Fruit fly (Drosophila melanogaster) whole organism, embryonic: ENCODE results near the gene CG9986.

Experiments
- Atf3 ChIP-seq: fragments of 200-800 bp; sonication (Bioruptor generic); optimal IDR thresholded peaks from 3 replicates; lab custom pipeline; 2016; ENCODE audit warnings: missing biosample characterization, missing genetic modification characterization
- Blimp-1 ChIP-seq: fragments of 200-800 bp; sonication (Bioruptor generic); optimal IDR thresholded peaks from 3 replicates; lab custom pipeline; 2018; ENCODE audit warnings: missing biosample characterization, missing genetic modification characterization, mild to moderate bottlenecking, moderate library complexity, missing genetic modification reagents
- CG14710 ChIP-seq: fragments of 200-800 bp; sonication (Bioruptor generic); optimal IDR thresholded peaks from 3 replicates; lab custom pipeline; 2019; ENCODE audit warnings: missing biosample characterization, mild to moderate bottlenecking, missing genetic modification characterization, moderate library complexity
- CG17612 ChIP-seq: fragments of 200-800 bp; sonication (Bioruptor generic); IDR thresholded peaks from 2 replicates; pipeline ENCODE4 v1.3.6; 2022; ENCODE audit warnings: missing biosample characterization, missing genetic modification characterization
- CG17802 ChIP-seq: fragments of 200-800 bp; sonication (Bioruptor generic); optimal IDR thresholded peaks from 2 replicates; lab custom pipeline; 2018; ENCODE audit warnings: missing biosample characterization, mild to moderate bottlenecking, missing genetic modification characterization, moderate library complexity
- CG31365 ChIP-seq: fragments of 200-800 bp; sonication (Bioruptor generic); optimal IDR thresholded peaks from 2 replicates; lab custom pipeline; 2018; ENCODE audit warnings: missing biosample characterization, mild to moderate bottlenecking, missing genetic modification characterization
- CG32767 ChIP-seq: fragments of 200-800 bp; sonication (Bioruptor generic); IDR thresholded peaks from 2 replicates; pipeline ENCODE4 v1.3.6; 2022; ENCODE audit warnings: missing biosample characterization, missing genetic modification characterization
- CG3281 ChIP-seq: fragments of 200-800 bp; sonication (Bioruptor generic); optimal IDR thresholded peaks from 3 replicates; lab custom pipeline; 2017; ENCODE audit warnings: missing biosample characterization, mild to moderate bottlenecking, missing genetic modification characterization
- CG34422 ChIP-seq: fragments of 200-800 bp; sonication (Bioruptor generic); IDR thresholded peaks from 3 replicates; pipeline ENCODE4 v1.3.6; 2022; ENCODE audit warnings: missing biosample characterization, missing genetic modification characterization
- CG3995 ChIP-seq: fragments of 200-800 bp; sonication (Bioruptor generic); optimal IDR thresholded peaks from 3 replicates; lab custom pipeline; 2016; ENCODE audit warnings: missing biosample characterization, missing genetic modification characterization
- CG4328 ChIP-seq: fragments of 200-800 bp; sonication (Bioruptor generic); optimal IDR thresholded peaks from 3 replicates; lab custom pipeline; 2017; ENCODE audit warnings: missing biosample characterization, missing genetic modification reagents, missing genetic modification characterization
- CG6175 ChIP-seq: fragments of 200-800 bp; sonication (Bioruptor generic); IDR thresholded peaks from 3 replicates; pipeline ENCODE4 v1.3.6; 2022; ENCODE audit warnings: missing biosample characterization, missing genetic modification characterization
- CG7372 ChIP-seq: fragments of 200-800 bp; sonication (Bioruptor generic); IDR thresholded peaks from 2 replicates; pipeline ENCODE4 v1.3.6; 2022; ENCODE audit warnings: missing biosample characterization, missing genetic modification characterization
- CG8478 ChIP-seq: fragments of >200 bp; optimal IDR thresholded peaks from 2 replicates; lab custom pipeline; 2018
- CG9932 ChIP-seq: fragments of 200-800 bp; sonication (Bioruptor generic); IDR thresholded peaks from 2 replicates; pipeline ENCODE4 v1.3.6; 2022; ENCODE audit warnings: missing biosample characterization, missing genetic modification characterization
- CHES-1-like ChIP-seq: fragments of 200-800 bp; sonication (Bioruptor generic); optimal IDR thresholded peaks from 2 replicates; lab custom pipeline; 2016; ENCODE audit warnings: missing biosample characterization, missing genetic modification characterization
- CTCF ChIP-seq: fragments of 200-800 bp; sonication (Bioruptor generic); optimal IDR thresholded peaks from 2 replicates; lab custom pipeline; 2017; ENCODE audit warnings: missing biosample characterization, mild to moderate bottlenecking, missing genetic modification characterization, moderate library complexity
- Camta ChIP-seq: fragments of 200-800 bp; sonication (Bioruptor generic); optimal IDR thresholded peaks from 2 replicates; lab custom pipeline; 2016; ENCODE audit warnings: missing biosample characterization, missing genetic modification characterization
- Deaf1 ChIP-seq: fragments of 200-800 bp; optimal IDR thresholded peaks from 3 replicates; lab custom pipeline; 2019; ENCODE audit warnings: missing biosample characterization, mild to moderate bottlenecking, missing genetic modification characterization, moderate library complexity
- Dip3 ChIP-seq: fragments of 200-800 bp; sonication (Bioruptor generic); optimal IDR thresholded peaks from 3 replicates; lab custom pipeline; 2016; ENCODE audit warnings: missing biosample characterization, missing genetic modification characterization
- Dp ChIP-seq: fragments of 200-800 bp; sonication (Bioruptor generic); optimal IDR thresholded peaks from 2 replicates; lab custom pipeline; 2018; ENCODE audit warnings: missing biosample characterization, mild to moderate bottlenecking, missing genetic modification characterization, moderate library complexity
- E2f1 ChIP-seq: fragments of 200-800 bp; sonication (Bioruptor generic); IDR thresholded peaks from 2 replicates; pipeline ENCODE4 v1.3.6; 2022; ENCODE audit warnings: missing biosample characterization, missing genetic modification characterization
- Ets65A ChIP-seq: fragments of 200-800 bp; sonication (Bioruptor generic); peaks from one replicate; lab custom pipeline; 2016; ENCODE audit warnings: missing biosample characterization, missing genetic modification characterization
- Gug ChIP-seq: fragments of 200-800 bp; sonication (Bioruptor generic); IDR thresholded peaks from 4 replicates; pipeline ENCODE4 v1.3.6; 2022; ENCODE audit warnings: missing biosample characterization, missing genetic modification characterization
- H15 ChIP-seq: fragments of 200-800 bp; sonication (Bioruptor generic); IDR thresholded peaks from 3 replicates; pipeline ENCODE4 v1.3.6; 2022; ENCODE audit warnings: missing biosample characterization, missing genetic modification characterization
- H2.0 ChIP-seq: fragments of 200-800 bp; sonication (Bioruptor generic); IDR thresholded peaks from 2 replicates; pipeline ENCODE4 v1.3.6; 2022; ENCODE audit warnings: missing biosample characterization, missing genetic modification characterization
- HHEX ChIP-seq: fragments of 200-800 bp; sonication (Bioruptor generic); optimal IDR thresholded peaks from 3 replicates; lab custom pipeline; 2017; ENCODE audit warnings: missing biosample characterization, mild to moderate bottlenecking, missing genetic modification characterization, missing genetic modification reagents
- Hey ChIP-seq: fragments of 200-800 bp; sonication (Bioruptor generic); optimal IDR thresholded peaks from 3 replicates; lab custom pipeline; 2018; ENCODE audit warnings: missing biosample characterization, mild to moderate bottlenecking, missing genetic modification characterization
- HmgZ ChIP-seq: fragments of 200-800 bp; sonication (Bioruptor generic); optimal IDR thresholded peaks from 2 replicates; lab custom pipeline; 2018; ENCODE audit warnings: missing biosample characterization, mild to moderate bottlenecking, missing genetic modification characterization
- Hr3 ChIP-seq: fragments of 200-800 bp; sonication (Bioruptor generic); optimal IDR thresholded peaks from 3 replicates; lab custom pipeline; 2016; ENCODE audit warnings: missing biosample characterization, missing genetic modification characterization
- Hr39 ChIP-seq: fragments of >200 bp; optimal IDR thresholded peaks from 2 replicates; lab custom pipeline; 2017
- Lhr ChIP-seq: fragments of 200-800 bp; sonication (Bioruptor generic); optimal IDR thresholded peaks from 3 replicates; lab custom pipeline; 2017; ENCODE audit warnings: mild to moderate bottlenecking, missing biosample characterization, missing genetic modification reagents, missing genetic modification characterization
- Lpt ChIP-seq: fragments of >200 bp; optimal IDR thresholded peaks from 2 replicates; lab custom pipeline; 2018; ENCODE audit warnings: missing biosample characterization, missing genetic modification characterization
- Neu2 ChIP-seq: fragments of 200-800 bp; sonication (Bioruptor generic); optimal IDR thresholded peaks from 3 replicates; lab custom pipeline; 2016; ENCODE audit warnings: missing biosample characterization, missing genetic modification characterization, borderline replicate concordance
- Rx ChIP-seq: fragments of 200-800 bp; sonication (Bioruptor generic); IDR thresholded peaks from 2 replicates; pipeline ENCODE4 v1.3.6; 2022; ENCODE audit warnings: missing biosample characterization, missing genetic modification characterization
- Taf1 ChIP-seq: fragments of 200-800 bp; sonication (Bioruptor generic); IDR thresholded peaks from 2 replicates; pipeline ENCODE4 v1.3.6; 2022; ENCODE audit warnings: missing biosample characterization, missing genetic modification characterization
- ab ChIP-seq: fragments of 200-800 bp; sonication (Bioruptor generic); optimal IDR thresholded peaks from 2 replicates; lab custom pipeline; 2016; ENCODE audit warnings: missing biosample characterization, missing genetic modification characterization
- ara ChIP-seq: fragments of 200-800 bp; sonication (Bioruptor generic); IDR thresholded peaks from 2 replicates; pipeline ENCODE4 v1.3.6; 2022; ENCODE audit warnings: missing biosample characterization, missing genetic modification characterization
- bab2 ChIP-seq: fragments of 200-800 bp; sonication (Bioruptor generic); optimal IDR thresholded peaks from 2 replicates; lab custom pipeline; 2016; ENCODE audit warnings: missing biosample characterization, missing genetic modification characterization
- bbx ChIP-seq: fragments of 200-800 bp; sonication (Bioruptor generic); IDR thresholded peaks from 2 replicates; pipeline ENCODE4 v1.3.6; 2022; ENCODE audit warnings: missing biosample characterization, missing genetic modification characterization; ENCODE audit not compliant: partially characterized antibody
- bsh ChIP-seq, 2 experiments: fragments of 200-800 bp; sonication (Bioruptor generic); optimal IDR thresholded peaks; 2 replicates each; lab custom pipeline; 2017 to 2018; ENCODE audit warnings: mild to moderate bottlenecking in 2 of 2, missing biosample characterization in 2 of 2, missing genetic modification characterization in 2 of 2, moderate library complexity in 1 of 2
- cas ChIP-seq: fragments of 200-800 bp; sonication (Bioruptor generic); IDR thresholded peaks from 2 replicates; pipeline ENCODE4 v1.3.6; 2022; ENCODE audit warnings: missing biosample characterization, missing genetic modification characterization
- en ChIP-seq: fragments of 200-800 bp; sonication (Bioruptor generic); optimal IDR thresholded peaks from 2 replicates; lab custom pipeline; 2016; ENCODE audit warnings: missing biosample characterization, missing genetic modification characterization
- esg ChIP-seq: fragments of 200-800 bp; sonication (Bioruptor generic); conservative IDR thresholded peaks from 2 replicates; pipeline ENCODE4 v1.3.6; 2022; ENCODE audit warnings: missing biosample characterization, missing genetic modification characterization
- fd64A ChIP-seq: fragments of 200-800 bp; sonication (Bioruptor generic); optimal IDR thresholded peaks from 3 replicates; lab custom pipeline; 2018; ENCODE audit warnings: missing biosample characterization, mild to moderate bottlenecking, missing genetic modification characterization
- gem ChIP-seq: fragments of 200-800 bp; sonication (Bioruptor generic); optimal IDR thresholded peaks from 2 replicates; lab custom pipeline; 2019; ENCODE audit warnings: missing biosample characterization, mild to moderate bottlenecking, missing genetic modification characterization, moderate library complexity
- kay ChIP-seq: fragments of 200-800 bp; sonication (Bioruptor generic); optimal IDR thresholded peaks from 2 replicates; lab custom pipeline; 2016; ENCODE audit warnings: missing biosample characterization, missing genetic modification characterization
- kni ChIP-seq: fragments of 200-800 bp; sonication (Bioruptor generic); optimal IDR thresholded peaks from 3 replicates; lab custom pipeline; 2017; ENCODE audit warnings: mild to moderate bottlenecking, missing biosample characterization, missing genetic modification reagents, missing genetic modification characterization
- shn ChIP-seq: fragments of 200-800 bp; sonication (Bioruptor generic); optimal IDR thresholded peaks from 3 replicates; lab custom pipeline; 2016; ENCODE audit warnings: missing biosample characterization, missing genetic modification characterization
- sr ChIP-seq: fragments of 200-800 bp; sonication (Bioruptor generic); IDR thresholded peaks from 3 replicates; pipeline ENCODE4 v1.3.6; 2022; ENCODE audit warnings: missing biosample characterization, missing genetic modification characterization
- stwl ChIP-seq: fragments of 200-800 bp; sonication (Bioruptor generic); optimal IDR thresholded peaks from 3 replicates; lab custom pipeline; 2018; ENCODE audit warnings: missing biosample characterization, mild to moderate bottlenecking, missing genetic modification characterization, moderate library complexity

The CG9986 gene

DNA sequence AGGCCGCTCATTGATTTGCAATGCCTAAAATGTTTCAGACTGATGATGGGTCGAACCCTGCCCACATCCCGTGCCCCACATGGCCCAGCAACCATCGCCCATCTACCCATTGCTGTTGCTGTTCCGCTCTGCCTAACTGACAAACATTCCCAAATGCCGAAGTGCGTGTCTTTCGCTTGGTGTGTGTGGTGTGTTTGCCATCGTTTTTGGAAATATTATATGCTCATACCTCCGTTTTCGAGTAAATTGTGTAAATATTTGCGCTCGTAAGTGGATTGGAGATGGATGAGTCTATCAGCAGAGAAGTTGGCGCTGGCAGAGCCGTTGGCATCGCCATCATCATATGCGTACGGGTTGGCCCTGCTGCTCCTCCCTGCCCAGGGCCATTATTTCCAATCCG lies 8.4 kb upstream of the CG9986 start (continued):
- TF ChIP-seq Blimp-1 (no peak), Gug (GFP tag; lab: Robert Waterston, UW) (no peak), H2.0 (GFP tag; lab: Robert Waterston, UW) (no peak), ab (no peak), kni (GFP tag; lab: Kevin White, UChicago) (peak; percentile 54), CG9932 (GFP tag; lab: Robert Waterston, UW) (no peak), sr (GFP tag; lab: Robert Waterston, UW) (no peak), CG3995 (GFP tag; lab: Kevin White, UChicago) (no peak), Camta (GFP tag; lab: Kevin White, UChicago) (no peak), CG31365 (tag; lab: Kevin White, UChicago) (peak; percentile 15), Lpt (GFP tag; lab: Kevin White, UChicago) (no peak), CG3281 (GFP tag; lab: Kevin White, UChicago) (no peak), HHEX (GFP tag; lab: Kevin White, UChicago) (no peak), CG4328 (GFP tag; lab: Kevin White, UChicago) (no peak), kay (GFP tag; lab: Kevin White, UChicago) (no peak), cas (GFP tag; lab: Robert Waterston, UW) (no peak), Atf3 (no peak), bsh (GFP tag; optimal IDR thresholded peaks at IDR 0.05; lab: Kevin White, UChicago) (no peak), Hr39 (lab: Kevin White, UChicago) (no peak), CG17802 (no peak), Rx (GFP tag; lab: Robert Waterston, UW) (no peak), CHES-1-like (GFP tag; lab: Kevin White, UChicago) (no peak)

DNA sequence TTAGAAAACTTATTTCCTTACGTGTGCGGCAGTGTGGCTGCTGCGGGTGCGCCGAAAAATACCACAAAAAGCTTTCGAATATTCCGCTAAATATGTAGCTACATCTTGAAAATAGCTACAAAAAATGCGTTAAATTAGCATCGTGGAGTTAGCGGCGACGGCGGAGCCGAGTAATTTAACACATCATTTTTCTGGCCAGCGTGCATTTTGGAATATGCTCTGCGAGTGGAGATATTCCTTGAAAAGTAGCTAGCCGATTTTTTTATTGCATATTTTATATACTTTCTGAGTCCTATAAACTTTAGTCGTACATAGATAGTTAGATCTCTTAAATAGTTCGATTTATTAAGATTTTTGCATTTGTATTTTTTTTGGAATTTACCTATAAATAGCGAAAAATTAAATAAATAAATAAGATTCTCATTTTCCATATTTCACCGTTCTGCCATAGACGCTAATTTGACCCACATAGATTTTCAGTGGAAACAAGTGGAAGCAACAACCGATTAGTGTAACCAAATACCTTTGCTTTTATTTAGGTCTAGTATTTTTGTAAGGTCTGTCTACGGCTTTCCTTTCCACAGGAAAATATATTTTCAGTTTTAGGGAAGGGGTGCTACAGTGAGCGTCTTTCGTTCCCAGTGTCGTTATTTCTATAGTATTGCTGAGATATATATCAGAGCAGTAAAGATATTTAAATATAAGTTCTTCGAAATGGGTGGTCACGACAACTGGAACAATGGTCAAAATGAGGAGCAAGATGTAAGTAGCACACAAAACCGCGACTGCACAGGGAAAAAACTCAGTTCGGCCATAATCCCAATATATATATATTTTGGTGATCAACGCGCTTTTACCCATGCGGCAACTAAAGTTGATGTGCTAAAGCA lies 6.4 kb upstream of the CG9986 start, which contains the start of the genes Noa36 and Hrb98DE:
Noa36 (minus strand) TSS at position 51 of the 890 bp plus-strand sequence.
Hrb98DE (plus strand) TSS at position 597 of the 890 bp plus-strand sequence.
- peak; percentile 22; the same call in 1 of the 2 replicates for TF ChIP-seq Taf1 (GFP tag; lab: Robert Waterston, UW)
- TF ChIP-seq Neu2 (GFP tag; lab: Kevin White, UChicago): no peak
- TF ChIP-seq stwl (tag; lab: Kevin White, UChicago): peak; percentile 33
- peak; percentile 43 for TF ChIP-seq esg
- TF ChIP-seq fd64A (GFP tag; lab: Kevin White, UChicago): no peak
- no peak for TF ChIP-seq CG6175 (GFP tag; lab: Robert Waterston, UW)
- TF ChIP-seq CTCF: no peak
- TF ChIP-seq shn (GFP tag; lab: Kevin White, UChicago): peak; percentile 20
- no peak for TF ChIP-seq CG34422 (GFP tag; lab: Robert Waterston, UW)
- peak; percentile 39 for TF ChIP-seq Dip3
- TF ChIP-seq CG17612 (GFP tag; lab: Robert Waterston, UW): no peak
- no peak for TF ChIP-seq CG8478 (lab: Kevin White, UChicago)
- TF ChIP-seq CG32767 (GFP tag; lab: Robert Waterston, UW): no peak
- TF ChIP-seq bab2 (GFP tag; lab: Kevin White, UChicago): no peak
- TF ChIP-seq ara (GFP tag; lab: Robert Waterston, UW): no peak
- peak; percentile 60 for TF ChIP-seq CG14710 (tag; lab: Kevin White, UChicago)
- no peak for TF ChIP-seq en (GFP tag; lab: Kevin White, UChicago)
- TF ChIP-seq E2f1 (GFP tag; lab: Robert Waterston, UW): no peak
- peak; percentile 43 for TF ChIP-seq Lhr (GFP tag; lab: Kevin White, UChicago)
- TF ChIP-seq CG7372: peak; percentile 28; the same call in 1 of the 2 replicates
- no peak for TF ChIP-seq Deaf1 (tag; lab: Kevin White, UChicago)
- peak; percentile 14; the same call in 1 of the 2 replicates for TF ChIP-seq bbx (GFP tag; lab: Robert Waterston, UW)
- no peak for TF ChIP-seq Dp (GFP tag; lab: Kevin White, UChicago)
- peak; percentile 91 for TF ChIP-seq Ets65A (GFP tag; lab: Kevin White, UChicago)
- peak; percentile 30; the same call in 1 of the 3 replicates for TF ChIP-seq H15 (GFP tag; lab: Robert Waterston, UW)
- TF ChIP-seq gem (tag; lab: Kevin White, UChicago): peak; percentile 59
- TF ChIP-seq HmgZ: no peak
- TF ChIP-seq CG3281 (GFP tag; lab: Kevin White, UChicago): no peak
- TF ChIP-seq Hey (tag; lab: Kevin White, UChicago): no peak
- peak; percentile 83 for TF ChIP-seq Hr3 (GFP tag; lab: Kevin White, UChicago)
